Worm (Caenorhabditis elegans) whole organism, L4/young adult: ENCODE data around the gene T22F7.3.

Experiments
- W03F9.2 ChIP-seq: fragments of 150-350 bp; optimal IDR thresholded peaks from 2 replicates; lab custom pipeline; 2014; ENCODE audit warnings: missing biosample characterization, missing genetic modification characterization
- dao-5 ChIP-seq: sonication (generic microtip); optimal IDR thresholded peaks from 2 replicates; lab custom pipeline; 2016; ENCODE audit warnings: missing genotype, missing genetic modification characterization, moderate library complexity, missing compliant biosample characterization
- him-1 ChIP-seq: sonication (generic microtip); optimal IDR thresholded peaks from 2 replicates; lab custom pipeline; 2016; ENCODE audit warnings: missing genotype, missing genetic modification reagents, missing genetic modification characterization, missing compliant biosample characterization

DNA sequence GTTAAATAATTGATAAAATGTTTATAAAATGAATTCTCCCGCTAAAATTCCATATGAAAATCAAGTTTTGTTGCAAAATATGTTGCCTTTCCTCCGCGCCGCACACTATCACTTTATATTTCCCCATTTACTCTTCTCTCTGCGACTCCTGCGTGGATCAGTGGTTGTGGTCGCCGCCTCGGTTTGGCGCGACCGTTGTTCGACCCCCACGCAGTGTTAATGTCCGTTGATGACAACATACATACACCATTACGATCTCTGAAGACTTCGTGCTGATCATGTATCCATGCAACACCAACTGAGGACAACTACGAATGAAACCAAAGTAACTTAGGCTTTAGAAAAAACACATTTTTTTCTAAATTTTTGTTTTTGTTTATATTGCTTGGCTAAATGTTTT is 21.3 kb downstream of the T22F7.3 start:
- TF ChIP-seq him-1 (tag; lab: Kevin White, UChicago) (peak; percentile 58), dao-5 (peak; percentile 89), W03F9.2 (tag; lab: Kevin White, UChicago) (no peak)
